Fruit fly (Drosophila melanogaster) whole organism, embryonic: ENCODE measurements around the gene CG34176.

Experiments used
- CG11398 ChIP-seq: fragments of 200-800 bp; sonication (Bioruptor generic); optimal IDR thresholded peaks from 2 replicates; lab custom pipeline; 2016; ENCODE audit warnings: missing biosample characterization, missing genetic modification characterization
- CG33213 ChIP-seq: fragments of 200-800 bp; sonication (Bioruptor generic); optimal IDR thresholded peaks from 3 replicates; lab custom pipeline; 2016; ENCODE audit warnings: missing biosample characterization, missing genetic modification characterization
- Sox100B ChIP-seq: fragments of 200-800 bp; sonication (Bioruptor generic); optimal IDR thresholded peaks from 3 replicates; lab custom pipeline; 2018; ENCODE audit warnings: missing biosample characterization, mild to moderate bottlenecking, missing genetic modification characterization
- bigmax ChIP-seq: fragments of 200-800 bp; sonication (Bioruptor generic); optimal IDR thresholded peaks from 2 replicates; lab custom pipeline; 2018; ENCODE audit warnings: missing biosample characterization, mild to moderate bottlenecking, missing genetic modification characterization
- grau ChIP-seq: fragments of 200-800 bp; optimal IDR thresholded peaks from 3 replicates; lab custom pipeline; 2019; ENCODE audit warnings: missing biosample characterization, mild to moderate bottlenecking, missing genetic modification characterization, moderate library complexity
- lola ChIP-seq, 3 experiments: fragments of >200 bp in 2 of 3; fragments of 200-800 bp in 1 of 3; sonication (Bioruptor generic) in 1 of 3; optimal IDR thresholded peaks; 2 replicates each; lab custom pipeline; 2017 to 2019; ENCODE audit warnings: missing biosample characterization in 3 of 3, missing genetic modification characterization in 3 of 3, mild to moderate bottlenecking in 1 of 3, moderate library complexity in 1 of 3
- peb ChIP-seq: fragments of 200-800 bp; sonication (Bioruptor generic); IDR thresholded peaks from 2 replicates; pipeline ENCODE4 v1.3.6; 2022; ENCODE audit warnings: missing biosample characterization, missing genetic modification characterization
- usp ChIP-seq: fragments of >200 bp; optimal IDR thresholded peaks from 2 replicates; lab custom pipeline; 2017; ENCODE audit warnings: missing biosample characterization, missing genetic modification characterization

DNA sequence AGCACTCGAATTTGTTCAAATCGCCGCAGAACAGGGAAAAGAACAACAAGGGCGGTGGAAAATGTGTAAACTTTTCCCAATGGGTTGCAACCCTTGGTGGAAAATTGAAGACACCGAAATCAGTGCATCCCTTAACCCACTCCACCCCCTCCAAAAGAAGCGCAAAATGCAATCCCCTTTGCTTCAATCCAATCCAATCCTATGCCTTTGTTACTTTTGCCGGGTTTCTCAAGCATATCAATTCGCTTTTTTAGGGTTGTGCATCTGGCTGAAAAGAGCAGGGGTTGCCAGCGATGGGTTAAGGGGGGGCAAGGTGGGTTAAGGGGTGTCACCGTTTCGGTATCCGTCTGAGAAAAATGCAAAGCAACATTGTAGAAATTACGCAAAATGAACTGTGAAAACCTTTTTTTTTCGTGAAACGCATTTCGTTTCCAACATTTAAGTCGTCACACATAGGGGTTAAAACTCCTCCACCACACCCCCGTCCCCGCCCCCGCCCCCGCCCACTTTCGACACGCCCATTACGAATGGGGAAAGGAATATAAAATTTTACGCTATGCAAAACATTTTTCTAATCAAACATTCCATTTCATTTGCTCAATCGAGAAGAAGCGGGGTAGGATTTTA lies 34.3 kb downstream of the CG34176 start:
- no peak for TF ChIP-seq peb (GFP tag; lab: Robert Waterston, UW)
- no peak for TF ChIP-seq Sox100B (GFP tag; lab: Kevin White, UChicago)
- TF ChIP-seq CG11398 (GFP tag; lab: Kevin White, UChicago): no peak
- TF ChIP-seq lola (GFP tag; optimal IDR thresholded peaks at IDR 0.05; lab: Kevin White, UChicago): no peak
- TF ChIP-seq grau: no peak
- TF ChIP-seq CG33213: no peak
- TF ChIP-seq usp: no peak
- no peak for TF ChIP-seq bigmax (GFP tag; lab: Kevin White, UChicago)
